Worm (Caenorhabditis elegans) whole organism, L4 larva: ENCODE measurements around the gene txt-13.

Experiments
- D1046.2 ChIP-seq: fragments of 200-800 bp; sonication (Bioruptor generic); IDR thresholded peaks from 2 replicates; pipeline ENCODE4 v1.3.6; 2022; ENCODE audit warnings: missing genetic modification characterization, missing compliant biosample characterization
- F44E2.7 ChIP-seq: fragments of 200-800 bp; sonication (Bioruptor generic); IDR thresholded peaks from 2 replicates; pipeline ENCODE4 v2.1.2; 2022; ENCODE audit warnings: missing genetic modification characterization, missing compliant biosample characterization
- F49E8.2 ChIP-seq: sonication (generic microtip); optimal IDR thresholded peaks from 2 replicates; lab custom pipeline; 2016; ENCODE audit warnings: missing compliant biosample characterization, mild to moderate bottlenecking, missing genetic modification characterization, borderline replicate concordance
- T20F7.1 ChIP-seq: fragments of 200-800 bp; sonication (Bioruptor generic); optimal IDR thresholded peaks from 2 replicates; lab custom pipeline; 2018; ENCODE audit warnings: mild to moderate bottlenecking, missing genetic modification characterization, missing compliant biosample characterization
- T26A8.4 ChIP-seq: fragments of 200-800 bp; sonication (Bioruptor generic); IDR thresholded peaks from 2 replicates; pipeline ENCODE4 v1.3.6; 2022; ENCODE audit warnings: missing genetic modification characterization, missing compliant biosample characterization
- Y75B8A.6 ChIP-seq: fragments of 200-800 bp; sonication (Bioruptor generic); IDR thresholded peaks from 2 replicates; pipeline ENCODE4 v1.3.6; 2022; ENCODE audit warnings: missing genetic modification reagents, missing genetic modification characterization, missing compliant biosample characterization
- ZK337.2 ChIP-seq: fragments of 200-800 bp; sonication (Bioruptor generic); IDR thresholded peaks from 2 replicates; pipeline ENCODE4 v1.3.6; 2022; ENCODE audit warnings: missing genetic modification reagents, missing genetic modification characterization, missing compliant biosample characterization
- aha-1 ChIP-seq: fragments of 150-350 bp; peaks from one replicate; lab custom pipeline; 2014; ENCODE audit warnings: missing biosample characterization, missing genetic modification characterization
- arid-1 ChIP-seq: fragments of 200-800 bp; sonication (Bioruptor generic); conservative IDR thresholded peaks from 2 replicates; pipeline ENCODE4 v1.3.6; 2022; ENCODE audit warnings: missing genetic modification reagents, missing genetic modification characterization, missing compliant biosample characterization
- ces-1 ChIP-seq: fragments of 150-350 bp; sonication (generic microtip); optimal IDR thresholded peaks from 4 replicates; lab custom pipeline; 2014; ENCODE audit warnings: missing biosample characterization, missing genetic modification reagents, missing genetic modification characterization
- ctbp-1 ChIP-seq: fragments of 200-800 bp; sonication (Bioruptor generic); IDR thresholded peaks from 2 replicates; pipeline ENCODE4 v1.3.6; 2022; ENCODE audit warnings: missing genetic modification reagents, missing genetic modification characterization, missing compliant biosample characterization
- daf-12 ChIP-seq: fragments of 150-350 bp; optimal IDR thresholded peaks from 2 replicates; lab custom pipeline; 2014; ENCODE audit warnings: missing biosample characterization, missing genetic modification reagents, missing genetic modification characterization
- duxl-1 ChIP-seq: sonication (generic microtip); optimal IDR thresholded peaks from 2 replicates; lab custom pipeline; 2016; ENCODE audit warnings: mild to moderate bottlenecking, missing genetic modification characterization, moderate library complexity, missing compliant biosample characterization; ENCODE audit not compliant: poor library complexity
- dve-1 ChIP-seq: sonication (generic microtip); optimal IDR thresholded peaks from 2 replicates; lab custom pipeline; 2017; ENCODE audit warnings: antibody characterized with exemption, mild to moderate bottlenecking, missing genetic modification characterization, missing compliant biosample characterization; ENCODE audit not compliant: insufficient read depth
- egl-43 ChIP-seq: fragments of 200-800 bp; sonication (Bioruptor generic); IDR thresholded peaks from 2 replicates; pipeline ENCODE4 v1.3.6; 2022; ENCODE audit warnings: missing genetic modification reagents, missing genetic modification characterization, missing compliant biosample characterization
- hlh-30 ChIP-seq: sonication (generic microtip); optimal IDR thresholded peaks from 2 replicates; lab custom pipeline; 2017; ENCODE audit warnings: antibody characterized with exemption, mild to moderate bottlenecking, missing genetic modification characterization, missing compliant biosample characterization; ENCODE audit not compliant: insufficient read depth
- hmg-1.1 ChIP-seq: fragments of 200-800 bp; sonication (Bioruptor generic); IDR thresholded peaks from 2 replicates; pipeline ENCODE4 v1.3.6; 2022; ENCODE audit warnings: missing genetic modification reagents, missing genetic modification characterization, missing compliant biosample characterization
- lim-7 ChIP-seq: fragments of 200-800 bp; sonication (Bioruptor generic); IDR thresholded peaks from 2 replicates; pipeline ENCODE4 v1.3.6; 2022; ENCODE audit warnings: missing genetic modification characterization, missing compliant biosample characterization
- lin-1 ChIP-seq: fragments of 200-800 bp; sonication (Bioruptor generic); IDR thresholded peaks from 2 replicates; pipeline ENCODE4 v1.3.6; 2022; ENCODE audit warnings: missing genetic modification reagents, missing genetic modification characterization, missing compliant biosample characterization
- lin-15B ChIP-seq: fragments of 150-350 bp; sonication (generic microtip); optimal IDR thresholded peaks from 3 replicates; lab custom pipeline; 2014; ENCODE audit warnings: missing biosample characterization, missing genetic modification characterization
- lin-29 ChIP-seq: fragments of 200-800 bp; sonication (Bioruptor generic); IDR thresholded peaks from 2 replicates; pipeline ENCODE4 v1.3.6; 2022; ENCODE audit warnings: missing genetic modification reagents, missing genetic modification characterization, missing compliant biosample characterization
- lin-39 ChIP-seq: fragments of 150-350 bp; optimal IDR thresholded peaks from 2 replicates; lab custom pipeline; 2014; ENCODE audit warnings: missing biosample characterization, missing genetic modification reagents, missing genetic modification characterization
- madf-5 ChIP-seq, 2 experiments: fragments of 200-800 bp; sonication (Bioruptor generic); IDR thresholded peaks; 2 replicates each; pipeline ENCODE4 v1.3.6; 2022; ENCODE audit warnings: missing compliant biosample characterization in 2 of 2, missing genetic modification characterization in 2 of 2
- mdt-29 ChIP-seq: fragments of 200-800 bp; sonication (Bioruptor generic); IDR thresholded peaks from 2 replicates; pipeline ENCODE4 v1.3.6; 2022; ENCODE audit warnings: missing genetic modification reagents, missing genetic modification characterization, missing compliant biosample characterization
- mes-2 ChIP-seq: sonication (generic microtip); optimal IDR thresholded peaks from 2 replicates; lab custom pipeline; 2016; ENCODE audit warnings: missing genotype, mild to moderate bottlenecking, missing genetic modification characterization, missing compliant biosample characterization; ENCODE audit not compliant: poor library complexity, severe bottlenecking
- nhr-11 ChIP-seq: fragments of 150-350 bp; optimal IDR thresholded peaks from 2 replicates; lab custom pipeline; 2014; ENCODE audit warnings: missing biosample characterization, missing genetic modification characterization
- nhr-25 ChIP-seq: sonication (generic microtip); optimal IDR thresholded peaks from 2 replicates; lab custom pipeline; 2017; ENCODE audit warnings: missing genetic modification characterization, mild to moderate bottlenecking, missing compliant biosample characterization, antibody characterized with exemption, moderate library complexity, borderline replicate concordance; ENCODE audit not compliant: insufficient read depth
- nhr-41 ChIP-seq: fragments of 200-800 bp; sonication (Bioruptor generic); IDR thresholded peaks from 2 replicates; pipeline ENCODE4 v1.3.6; 2022; ENCODE audit warnings: missing genetic modification reagents, missing genetic modification characterization, missing compliant biosample characterization
- nhr-42 ChIP-seq: fragments of 200-800 bp; sonication (Bioruptor generic); IDR thresholded peaks from 2 replicates; pipeline ENCODE4 v1.3.6; 2022; ENCODE audit warnings: missing genetic modification characterization, missing compliant biosample characterization
- nhr-76 ChIP-seq: fragments of 150-350 bp; optimal IDR thresholded peaks from 2 replicates; lab custom pipeline; 2014; ENCODE audit warnings: missing biosample characterization, missing genetic modification characterization
- pha-4 ChIP-seq, 2 experiments: fragments of 150-350 bp in 1 of 2; fragments of 200-800 bp in 1 of 2; sonication (Bioruptor generic) in 1 of 2; IDR thresholded peaks in 1 of 2; optimal IDR thresholded peaks in 1 of 2; 2 replicates each; pipeline versions ENCODE4 v1.3.6 to Lab custom; 2014 to 2022; ENCODE audit warnings: missing genetic modification characterization in 2 of 2, missing genetic modification reagents in 2 of 2, missing biosample characterization in 1 of 2, missing compliant biosample characterization in 1 of 2
- sdz-12 ChIP-seq: fragments of 200-800 bp; sonication (Bioruptor generic); optimal IDR thresholded peaks from 2 replicates; lab custom pipeline; 2018; ENCODE audit warnings: mild to moderate bottlenecking, missing genetic modification characterization, missing compliant biosample characterization
- set-16 ChIP-seq: fragments of 200-800 bp; sonication (Bioruptor generic); IDR thresholded peaks from 2 replicates; pipeline ENCODE4 v1.3.6; 2022; ENCODE audit warnings: missing genetic modification reagents, missing genetic modification characterization, missing compliant biosample characterization
- snpc-1.2 ChIP-seq: fragments of 200-800 bp; sonication (Bioruptor generic); IDR thresholded peaks from 2 replicates; pipeline ENCODE4 v1.3.6; 2022; ENCODE audit warnings: missing genetic modification reagents, missing genetic modification characterization, missing compliant biosample characterization
- unc-62 ChIP-seq, 3 experiments: fragments of 150-350 bp in 1 of 3; sonication (generic microtip); optimal IDR thresholded peaks in 2 of 3; peaks in 1 of 3; 1 replicate in 1 of 3; 2 replicates in 2 of 3; lab custom pipeline; 2014 to 2017; ENCODE audit warnings: missing biosample characterization in 3 of 3, missing genetic modification characterization in 3 of 3, missing genetic modification reagents in 3 of 3, missing genotype in 1 of 3
- zag-1 ChIP-seq: fragments of 150-350 bp; optimal IDR thresholded peaks from 2 replicates; lab custom pipeline; 2014; ENCODE audit warnings: missing biosample characterization, missing genetic modification characterization
- zfp-3 ChIP-seq: fragments of 200-800 bp; sonication (Bioruptor generic); conservative IDR thresholded peaks from 2 replicates; pipeline ENCODE4 v1.3.6; 2022; ENCODE audit warnings: missing genetic modification reagents, missing genetic modification characterization, missing compliant biosample characterization
- ztf-11 ChIP-seq: fragments of 150-350 bp; optimal IDR thresholded peaks from 2 replicates; lab custom pipeline; 2014; ENCODE audit warnings: missing biosample characterization, missing genetic modification characterization
- ztf-7 ChIP-seq: fragments of 150-350 bp; optimal IDR thresholded peaks from 2 replicates; lab custom pipeline; 2014; ENCODE audit warnings: missing biosample characterization, missing genetic modification characterization

Gene txt-13

ce11 chrII:10543457-10544137 lies 26.8 kb upstream of the txt-13 start (continued):
- TF ChIP-seq mes-2 (tag; lab: Kevin White, UChicago), result no peak
- peak; percentile 37; the same call in 1 of the 2 replicates for TF ChIP-seq lin-29 (GFP tag; lab: Robert Waterston, UW)
- TF ChIP-seq F49E8.2, result peak; percentile 5
- peak; percentile 80 for TF ChIP-seq F44E2.7 (GFP tag; lab: Robert Waterston, UW)
- TF ChIP-seq duxl-1 (tag; lab: Kevin White, UChicago), result peak; percentile 42
- TF ChIP-seq nhr-11 (tag; lab: Kevin White, UChicago), result peak; percentile 45
- peak; percentile 35 for TF ChIP-seq T20F7.1 (GFP tag; lab: Kevin White, UChicago)
- peak; percentile 61; the same call in 1 of the 2 replicates for TF ChIP-seq zfp-3 (GFP tag; lab: Robert Waterston, UW)
- no peak for TF ChIP-seq snpc-1.2 (GFP tag; lab: Robert Waterston, UW)
- TF ChIP-seq lin-15B, result peak; percentile 2
- TF ChIP-seq lin-1 (GFP tag; lab: Robert Waterston, UW), result no peak
- peak; percentile 49 for TF ChIP-seq nhr-42 (GFP tag; lab: Robert Waterston, UW)
- no peak for TF ChIP-seq ztf-11

ce11 chrII:10544374-10544908 lies 26.0 kb upstream of the txt-13 start:
- TF ChIP-seq D1046.2 (GFP tag; lab: Robert Waterston, UW) (peak; percentile 10; the same call in 1 of the 2 replicates), unc-62 (GFP tag; optimal IDR thresholded peaks at IDR 0.05 in 1 of 2; lab: Kevin White, UChicago) (peak in 1 of 2 experiments; percentile 74), unc-62 (tag; optimal IDR thresholded peaks at IDR 0.05; lab: Kevin White, UChicago) (no peak), Y75B8A.6 (GFP tag; lab: Robert Waterston, UW) (0 out of 2 replicates have a peak, but pooled peaks have one; percentile 38), F49E8.2 (no peak), lin-39 (tag; lab: Kevin White, UChicago) (no peak), duxl-1 (tag; lab: Kevin White, UChicago) (peak; percentile 25), madf-5 (GFP tag; IDR thresholded peaks at IDR 0.05; lab: Robert Waterston, UW) (0 out of 4 replicates have a peak, but pooled peaks of 1 of the 2 experiments have one; percentile 65), daf-12 (tag; lab: Kevin White, UChicago) (no peak), zfp-3 (GFP tag; lab: Robert Waterston, UW) (peak; percentile 64; the same call in 1 of the 2 replicates), arid-1 (GFP tag; lab: Robert Waterston, UW) (peak; percentile 5; the same call in 1 of the 2 replicates), dve-1 (tag; lab: Kevin White, UChicago) (peak; percentile 3), hmg-1.1 (peak; percentile 21; the same call in 1 of the 2 replicates), ZK337.2 (GFP tag; lab: Robert Waterston, UW) (0 out of 2 replicates have a peak, but pooled peaks have one; percentile 5), set-16 (GFP tag; lab: Robert Waterston, UW) (peak; percentile 38; the same call in 1 of the 2 replicates), T26A8.4 (0 out of 2 replicates have a peak, but pooled peaks have one; percentile 9), mdt-29 (no peak), aha-1 (tag; lab: Kevin White, UChicago) (peak; percentile 94), pha-4 (GFP tag; IDR thresholded peaks at IDR 0.05; lab: Robert Waterston, UW) (peak; percentile 56), pha-4 (tag; optimal IDR thresholded peaks at IDR 0.05; lab: Kevin White, UChicago) (no peak), lim-7 (GFP tag; lab: Robert Waterston, UW) (peak; percentile 2; the same call in 1 of the 2 replicates)

- TF ChIP-seq ctbp-1 (GFP tag; lab: Robert Waterston, UW) (peak; percentile 36; the same call in 1 of the 2 replicates), nhr-41 (GFP tag; lab: Robert Waterston, UW) (no peak), T20F7.1 (GFP tag; lab: Kevin White, UChicago) (peak; percentile 2), hlh-30 (no peak), lin-1 (GFP tag; lab: Robert Waterston, UW) (peak; percentile 15; the same call in 1 of the 2 replicates), nhr-76 (tag; lab: Kevin White, UChicago) (no peak), sdz-12 (GFP tag; lab: Kevin White, UChicago) (peak; percentile 68), F49E8.2 (peak; percentile 23), arid-1 (GFP tag; lab: Robert Waterston, UW) (peak; percentile 50; the same call in 1 of the 2 replicates), zag-1 (tag; lab: Kevin White, UChicago) (no peak), ztf-7 (tag; lab: Kevin White, UChicago) (no peak), lim-7 (GFP tag; lab: Robert Waterston, UW) (0 out of 2 replicates have a peak, but pooled peaks have one; percentile 55), ces-1 (GFP tag; lab: Kevin White, UChicago) (no peak), Y75B8A.6 (GFP tag; lab: Robert Waterston, UW) (peak; percentile 75; the same call in 1 of the 2 replicates), madf-5 (GFP tag; IDR thresholded peaks at IDR 0.05; lab: Robert Waterston, UW) (peak in 1 of 2 experiments; percentile 49; a peak in 1 of 4 replicates), aha-1 (tag; lab: Kevin White, UChicago) (peak; percentile 99), zfp-3 (GFP tag; lab: Robert Waterston, UW) (0 out of 2 replicates have a peak, but pooled peaks have one; percentile 24), nhr-25 (tag; lab: Kevin White, UChicago) (peak; percentile 3), lin-39 (tag; lab: Kevin White, UChicago) (no peak), pha-4 (GFP tag; IDR thresholded peaks at IDR 0.05; lab: Robert Waterston, UW) (0 out of 2 replicates have a peak, but pooled peaks have one; percentile 27), pha-4 (tag; optimal IDR thresholded peaks at IDR 0.05; lab: Kevin White, UChicago) (no peak), hmg-1.1 (0 out of 2 replicates have a peak, but pooled peaks have one; percentile 5), egl-43 (peak; percentile 50)
Observed at ce11 chrII:10545213-10545612, 25.2 kb upstream of the txt-13 start.
